Fruit fly (Drosophila melanogaster) S2 (cell line): ENCODE measurements around the gene MME1.

Source experiments
- CG8478 ChIP-seq: fragments of >200 bp; optimal IDR thresholded peaks from 2 replicates; lab custom pipeline; 2018
- CTCF ChIP-seq, 2 experiments: fragments of >200 bp; optimal IDR thresholded peaks; 2 replicates each; lab custom pipeline; 2018

- no peak for TF ChIP-seq CG8478
- TF ChIP-seq CTCF (optimal IDR thresholded peaks at IDR 0.05; lab: Kevin White, UChicago): peak; percentile 14 to 24
Measured at dm6 chr2L:7037773-7038327, 10.5 kb downstream of the MME1 start, which contains the start of gene milt.
